Worm (Caenorhabditis elegans) whole organism, midembryonic: ENCODE measurements around the gene ssu-1.

ENCODE experiments used
- T22C8.4 ChIP-seq: fragments of 200-800 bp; sonication (Bioruptor generic); IDR thresholded peaks from 2 replicates; pipeline ENCODE4 v1.3.6; 2022; ENCODE audit warnings: missing genetic modification characterization, missing compliant biosample characterization
- cog-1 ChIP-seq: sonication (generic microtip); optimal IDR thresholded peaks from 2 replicates; lab custom pipeline; 2016; ENCODE audit warnings: missing genetic modification characterization, missing compliant biosample characterization
- flt-1 ChIP-seq: fragments of 200-800 bp; sonication (Bioruptor generic); IDR thresholded peaks from 2 replicates; pipeline ENCODE4 v1.3.6; 2022; ENCODE audit warnings: missing genetic modification characterization, missing compliant biosample characterization
- klf-2 ChIP-seq: fragments of 200-800 bp; sonication (Bioruptor generic); conservative IDR thresholded peaks from 2 replicates; pipeline ENCODE4 v1.3.6; 2022; ENCODE audit warnings: missing genetic modification reagents, missing genetic modification characterization, missing compliant biosample characterization
- med-1 ChIP-seq: sonication (generic microtip); optimal IDR thresholded peaks from 2 replicates; lab custom pipeline; 2017; ENCODE audit warnings: missing genetic modification characterization, mild to moderate bottlenecking, missing compliant biosample characterization, antibody characterized with exemption, missing genetic modification reagents; ENCODE audit not compliant: insufficient read depth
- ref-1 ChIP-seq: fragments of 200-800 bp; sonication (Bioruptor generic); conservative IDR thresholded peaks from 2 replicates; pipeline ENCODE4 v1.3.6; 2022; ENCODE audit warnings: missing genetic modification reagents, missing genetic modification characterization, missing compliant biosample characterization
- tab-1 ChIP-seq: fragments of 200-800 bp; sonication (Bioruptor generic); IDR thresholded peaks from 2 replicates; pipeline ENCODE4 v1.3.6; 2022; ENCODE audit warnings: missing genetic modification characterization, missing compliant biosample characterization
- ztf-23 ChIP-seq: fragments of 200-800 bp; sonication (Bioruptor generic); IDR thresholded peaks from 2 replicates; pipeline ENCODE4 v1.3.6; 2022; ENCODE audit warnings: missing genetic modification reagents, missing genetic modification characterization, missing compliant biosample characterization
- ztf-29 ChIP-seq: fragments of 200-800 bp; sonication (Bioruptor generic); IDR thresholded peaks from 2 replicates; pipeline ENCODE4 v1.3.6; 2022; ENCODE audit warnings: missing genetic modification reagents, missing genetic modification characterization, missing compliant biosample characterization

DNA sequence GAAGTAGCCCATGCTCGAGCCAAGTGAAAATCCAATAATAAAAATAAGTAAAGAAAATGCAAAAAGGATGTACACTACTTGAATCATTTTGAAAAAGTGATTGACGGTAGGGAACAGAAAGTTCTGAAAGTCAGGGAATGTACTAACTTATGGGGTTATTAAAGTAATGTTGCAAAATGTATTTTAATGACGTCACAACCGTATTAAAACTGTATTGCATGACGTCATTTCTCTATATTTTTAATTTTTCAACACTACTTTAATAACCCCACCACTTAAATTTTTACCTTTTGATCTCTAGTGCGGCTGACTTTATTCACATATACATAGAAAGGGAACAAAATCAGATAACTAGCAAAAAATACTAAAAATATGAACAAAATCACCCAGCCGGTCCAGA lies 49.2 kb upstream of the ssu-1 start:
- TF ChIP-seq flt-1 (GFP tag; lab: Robert Waterston, UW) = no peak
- no peak for TF ChIP-seq T22C8.4
- TF ChIP-seq ztf-23 (GFP tag; lab: Robert Waterston, UW) = no peak
- no peak for TF ChIP-seq ztf-29
- no peak for TF ChIP-seq cog-1 (tag; lab: Kevin White, UChicago)
- TF ChIP-seq ref-1 (GFP tag; lab: Robert Waterston, UW) = no peak
- TF ChIP-seq tab-1 = no peak
- TF ChIP-seq med-1 (GFP tag; lab: Kevin White, UChicago) = no peak
- TF ChIP-seq klf-2 = no peak
